Fruit fly (Drosophila melanogaster) whole organism, prepupa: ENCODE measurements around the gene Uro.

Source experiments
- CG16779 ChIP-seq: fragments of 200-800 bp; sonication (Bioruptor generic); optimal IDR thresholded peaks from 3 replicates; lab custom pipeline; 2017; ENCODE audit warnings: missing biosample characterization, mild to moderate bottlenecking, missing genetic modification characterization
- CG3919 ChIP-seq: fragments of 200-800 bp; sonication (Bioruptor generic); optimal IDR thresholded peaks from 3 replicates; lab custom pipeline; 2016; ENCODE audit warnings: missing biosample characterization, missing genetic modification characterization
- Smox ChIP-seq: fragments of 200-800 bp; sonication (Bioruptor generic); optimal IDR thresholded peaks from 3 replicates; lab custom pipeline; 2016; ENCODE audit warnings: missing biosample characterization, missing genetic modification characterization
- Sox102F ChIP-seq: fragments of 200-800 bp; sonication (Bioruptor generic); optimal IDR thresholded peaks from 2 replicates; lab custom pipeline; 2016; ENCODE audit warnings: missing biosample characterization, mild to moderate bottlenecking, missing genetic modification characterization
- Sox14 ChIP-seq: fragments of 200-800 bp; sonication (Bioruptor generic); optimal IDR thresholded peaks from 3 replicates; lab custom pipeline; 2016; ENCODE audit warnings: missing biosample characterization, missing genetic modification characterization
- cyc ChIP-seq: fragments of 200-800 bp; sonication (Bioruptor generic); optimal IDR thresholded peaks from 3 replicates; lab custom pipeline; 2016; ENCODE audit warnings: missing biosample characterization, missing genetic modification characterization
- fd59A ChIP-seq: fragments of 200-800 bp; sonication (Bioruptor generic); optimal IDR thresholded peaks from 2 replicates; lab custom pipeline; 2017; ENCODE audit warnings: missing biosample characterization, mild to moderate bottlenecking, missing genetic modification characterization, missing genetic modification reagents
- salr ChIP-seq, 2 experiments: fragments of 200-800 bp; sonication (Bioruptor generic); optimal IDR thresholded peaks; 3 replicates each; lab custom pipeline; 2016 to 2018; ENCODE audit warnings: missing biosample characterization in 2 of 2, missing genetic modification characterization in 2 of 2, mild to moderate bottlenecking in 1 of 2
- ss ChIP-seq, 2 experiments: fragments of 200-800 bp; sonication (Bioruptor generic); optimal IDR thresholded peaks; 2 replicates in 1 of 2; 3 replicates in 1 of 2; lab custom pipeline; 2017 to 2018; ENCODE audit warnings: mild to moderate bottlenecking in 2 of 2, missing biosample characterization in 2 of 2, missing genetic modification characterization in 2 of 2, moderate library complexity in 1 of 2
- topi ChIP-seq: fragments of 200-800 bp; sonication (Bioruptor generic); optimal IDR thresholded peaks from 3 replicates; lab custom pipeline; 2016; ENCODE audit warnings: missing biosample characterization, missing genetic modification characterization
- vri ChIP-seq: fragments of 200-800 bp; sonication (Bioruptor generic); optimal IDR thresholded peaks from 3 replicates; lab custom pipeline; 2016; ENCODE audit warnings: missing biosample characterization, mild to moderate bottlenecking, missing genetic modification characterization

- TF ChIP-seq vri (peak; percentile 76), fd59A (no peak), salr (GFP tag; optimal IDR thresholded peaks at IDR 0.05; lab: Kevin White, UChicago) (no peak), Sox14 (GFP tag; lab: Kevin White, UChicago) (peak; percentile 35), CG3919 (GFP tag; lab: Kevin White, UChicago) (no peak), Sox102F (GFP tag; lab: Kevin White, UChicago) (no peak), cyc (GFP tag; lab: Kevin White, UChicago) (no peak), ss (GFP tag; optimal IDR thresholded peaks at IDR 0.05; lab: Kevin White, UChicago) (peak in 1 of 2 experiments; percentile 48), topi (peak; percentile 18), Smox (GFP tag; lab: Kevin White, UChicago) (no peak), CG16779 (tag; lab: Kevin White, UChicago) (no peak)
Measured at dm6 chr2L:7809699-7810088, 29.8 kb downstream of the Uro start.
